Worm (Caenorhabditis elegans): ENCODE measurements around the gene mca-3.
A peak's percentile ranks its signal among the peaks of the same experiment; 100 is the strongest.

Gene mca-3

ce11 chrIV:3055848-3056247, 77.1 kb downstream of the mca-3 start:
- TF ChIP-seq nhr-12 (tag; optimal IDR thresholded peaks at IDR 0.05) (no peak), unc-62 (GFP tag; optimal IDR thresholded peaks at IDR 0.05) (no peak), mep-1 (tag; optimal IDR thresholded peaks at IDR 0.05) (peak; percentile 31), ceh-39 (tag; optimal IDR thresholded peaks at IDR 0.05) (peak; percentile 7), lin-13 (tag; optimal IDR thresholded peaks at IDR 0.05) (peak; percentile 1), elt-3 (tag; optimal IDR thresholded peaks at IDR 0.05) (no peak), lsy-2 (tag; optimal IDR thresholded peaks at IDR 0.05) (peak; percentile 53)

- TF ChIP-seq lsy-2 (tag; optimal IDR thresholded peaks at IDR 0.05) (peak; percentile 44), blmp-1 (tag; optimal IDR thresholded peaks at IDR 0.05) (no peak), unc-62 (GFP tag; optimal IDR thresholded peaks at IDR 0.05) (no peak), ces-1 (GFP tag; optimal IDR thresholded peaks at IDR 0.05) (peak; percentile 4), ceh-43 (GFP tag; optimal IDR thresholded peaks at IDR 0.05) (peak; percentile 69), mep-1 (tag; optimal IDR thresholded peaks at IDR 0.05) (peak; percentile 1), sptf-1 (tag; optimal IDR thresholded peaks at IDR 0.05) (peak; percentile 24)
Observed at ce11 chrIV:3055320-3055719, 77.6 kb downstream of the mca-3 start.

ce11 chrIV:3053428-3053827, 79.5 kb downstream of the mca-3 start, which contains the start of gene ivph-3:
ivph-3 (plus strand) TSS chrIV:3053728.
- TF ChIP-seq ham-2 (GFP tag; optimal IDR thresholded peaks at IDR 0.05) (no peak), sptf-1 (tag; optimal IDR thresholded peaks at IDR 0.05) (no peak), mab-5 (tag; optimal IDR thresholded peaks at IDR 0.05) (no peak), pha-4 (tag; optimal IDR thresholded peaks at IDR 0.05) (no peak)
